Fruit fly (Drosophila melanogaster): ENCODE data around the gene Dip-C.
A peak's percentile ranks its signal among the peaks of the same experiment; 100 is the strongest.

Gene Dip-C

DNA sequence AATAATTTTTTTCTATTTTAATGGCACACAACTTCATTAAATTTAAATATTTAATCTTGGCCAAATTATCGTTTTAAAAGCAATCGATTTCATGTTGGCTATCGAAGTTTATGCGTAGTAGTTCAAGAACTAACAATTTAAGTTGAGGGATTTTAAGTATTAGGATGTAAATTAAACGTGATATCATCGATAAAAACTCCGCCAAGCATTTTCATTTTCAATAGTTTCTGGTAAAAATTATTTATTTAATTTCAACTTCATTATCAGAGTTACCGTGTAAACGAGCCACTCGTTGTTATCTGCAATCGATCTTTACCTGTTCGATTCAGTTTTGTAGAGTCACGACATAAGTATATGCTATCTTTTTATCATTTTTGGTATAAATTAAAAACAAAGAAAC, 10.6 kb downstream of the Dip-C start (continued):
- TF ChIP-seq CG10267 (tag; optimal IDR thresholded peaks at IDR 0.05) (peak; percentile 100), CG8944 (GFP tag; optimal IDR thresholded peaks at IDR 0.05) (peak; percentile 87), crol (GFP tag; IDR thresholded peaks at IDR 0.05) (peak; percentile 47; the same call in 1 of the 2 replicates), ara (GFP tag; IDR thresholded peaks at IDR 0.05) (peak; percentile 99), repo (GFP tag; optimal IDR thresholded peaks at IDR 0.05) (peak; percentile 98), trem (tag; optimal IDR thresholded peaks at IDR 0.05) (peak; percentile 98), seq (GFP tag; IDR thresholded peaks at IDR 0.05) (peak; percentile 97), CG15601 (tag; optimal IDR thresholded peaks at IDR 0.05) (peak; percentile 98), CG10321 (GFP tag; IDR thresholded peaks at IDR 0.05) (peak; percentile 81), CG8281 (tag; optimal IDR thresholded peaks at IDR 0.05) (peak; percentile 91), CG14050 (GFP tag; IDR thresholded peaks at IDR 0.05) (peak; percentile 96), NfI (GFP tag; optimal IDR thresholded peaks at IDR 0.05) (peak; percentile 97), eve (GFP tag; optimal IDR thresholded peaks at IDR 0.05) (no peak), lab (GFP tag; optimal IDR thresholded peaks at IDR 0.05) (peak; percentile 98), Jarid2 (GFP tag; optimal IDR thresholded peaks at IDR 0.05) (peak; percentile 79), nom (GFP tag; optimal IDR thresholded peaks at IDR 0.05) (peak; percentile 99), CG12155 (GFP tag; optimal IDR thresholded peaks at IDR 0.05) (peak; percentile 96), al (GFP tag; IDR thresholded peaks at IDR 0.05) (peak; percentile 87), Nf-YB (GFP tag; optimal IDR thresholded peaks at IDR 0.05) (peak; percentile 89), CG12236 (GFP tag; optimal IDR thresholded peaks at IDR 0.05) (peak; percentile 91), Lim3 (GFP tag; IDR thresholded peaks at IDR 0.05) (peak; percentile 88), CG16779 (GFP tag; IDR thresholded peaks at IDR 0.05) (peak; percentile 92), tio (GFP tag; optimal IDR thresholded peaks at IDR 0.05) (no peak), Antp (GFP tag; optimal IDR thresholded peaks at IDR 0.05) (peak; percentile 86), CG7928 (GFP tag; optimal IDR thresholded peaks at IDR 0.05) (peak; percentile 88), CG4617 (GFP tag; optimal IDR thresholded peaks at IDR 0.05; ENCODE audit: borderline replicate concordance) (peak; percentile 84), cwo (GFP tag; optimal IDR thresholded peaks at IDR 0.05) (peak; percentile 94), danr (GFP tag; IDR thresholded peaks at IDR 0.05) (peak; percentile 87; the same call in 1 of the 2 replicates), Optix (GFP tag; IDR thresholded peaks at IDR 0.05) (peak; percentile 86), insv (GFP tag; optimal IDR thresholded peaks at IDR 0.05) (peak; percentile 22 to 79), CG11504 (tag; optimal IDR thresholded peaks at IDR 0.05) (peak; percentile 97), tgo (GFP tag; IDR thresholded peaks at IDR 0.05) (peak; percentile 95), caup (GFP tag; optimal IDR thresholded peaks at IDR 0.05; ENCODE audit: severe bottlenecking) (peak; percentile 97), CG4707 (GFP tag; optimal IDR thresholded peaks at IDR 0.05) (peak; percentile 94), CG9932 (GFP tag; IDR thresholded peaks at IDR 0.05) (no peak; the same call in 1 of the 2 replicates), tna (GFP tag; IDR thresholded peaks at IDR 0.05; ENCODE audit: partially characterized antibody) (no peak), ems (GFP tag; optimal IDR thresholded peaks at IDR 0.05) (peak; percentile 97), CG16863 (GFP tag; optimal IDR thresholded peaks at IDR 0.05) (peak; percentile 93), CG34224 (GFP tag; IDR thresholded peaks at IDR 0.05; ENCODE audit: partially characterized antibody) (peak; percentile 55; the same call in 1 of the 3 replicates), Deaf1 (tag; optimal IDR thresholded peaks at IDR 0.05) (peak; percentile 91), CG32532 (GFP tag; IDR thresholded peaks at IDR 0.05) (peak; percentile 96), CG7745 (tag; optimal IDR thresholded peaks at IDR 0.05) (peak; percentile 92), CG11456 (GFP tag; IDR thresholded peaks at IDR 0.05) (peak; percentile 93; the same call in 2 of the 3 replicates), Hr39 (optimal IDR thresholded peaks at IDR 0.05) (no peak), dati (GFP tag; IDR thresholded peaks at IDR 0.05) (peak; percentile 90), fd3F (GFP tag; optimal IDR thresholded peaks at IDR 0.05) (peak; percentile 95), Gug (GFP tag; IDR thresholded peaks at IDR 0.05) (peak; percentile 64; the same call in 2 of the 4 replicates), emc (GFP tag; optimal IDR thresholded peaks at IDR 0.05) (peak; percentile 97), mam (GFP tag; optimal IDR thresholded peaks at IDR 0.05) (peak; percentile 92), lilli (GFP tag; optimal IDR thresholded peaks at IDR 0.05) (peak; percentile 96), CG17361 (GFP tag; IDR thresholded peaks at IDR 0.05) (peak; percentile 98)
